Fruit fly (Drosophila melanogaster) whole organism, embryonic: ENCODE results near the gene CG14302.

Source experiments
- Atf3 ChIP-seq: fragments of 200-800 bp; sonication (Bioruptor generic); optimal IDR thresholded peaks from 3 replicates; lab custom pipeline; 2016; ENCODE audit warnings: missing biosample characterization, missing genetic modification characterization
- CG11560 ChIP-seq: fragments of 200-800 bp; sonication (Bioruptor generic); IDR thresholded peaks from 3 replicates; pipeline ENCODE4 v1.3.6; 2022; ENCODE audit warnings: missing biosample characterization, missing genetic modification characterization
- CG13624 ChIP-seq: fragments of 200-800 bp; sonication (Bioruptor generic); optimal IDR thresholded peaks from 2 replicates; lab custom pipeline; 2016; ENCODE audit warnings: missing biosample characterization, missing genetic modification characterization
- CG15269 ChIP-seq: fragments of 200-800 bp; sonication (Bioruptor generic); optimal IDR thresholded peaks from 2 replicates; lab custom pipeline; 2018; ENCODE audit warnings: missing biosample characterization, mild to moderate bottlenecking, missing genetic modification characterization, moderate library complexity
- CG18764 ChIP-seq: fragments of 200-800 bp; sonication (Bioruptor generic); optimal IDR thresholded peaks from 3 replicates; lab custom pipeline; 2016; ENCODE audit warnings: missing biosample characterization, missing genetic modification characterization
- CG42726 ChIP-seq: fragments of 200-800 bp; sonication (Bioruptor generic); IDR thresholded peaks from 2 replicates; pipeline ENCODE4 v1.3.6; 2022; ENCODE audit warnings: missing biosample characterization, missing genetic modification characterization; ENCODE audit not compliant: partially characterized antibody
- CG6175 ChIP-seq: fragments of 200-800 bp; sonication (Bioruptor generic); IDR thresholded peaks from 3 replicates; pipeline ENCODE4 v1.3.6; 2022; ENCODE audit warnings: missing biosample characterization, missing genetic modification characterization
- CG6854 ChIP-seq: fragments of 200-800 bp; sonication (Bioruptor generic); optimal IDR thresholded peaks from 3 replicates; lab custom pipeline; 2017; ENCODE audit warnings: missing biosample characterization, mild to moderate bottlenecking, missing genetic modification characterization
- CG8290 ChIP-seq, 3 experiments: fragments of 200-800 bp; sonication (Bioruptor generic); optimal IDR thresholded peaks; 2 replicates each; lab custom pipeline; 2016 to 2019; ENCODE audit warnings: missing biosample characterization in 3 of 3, missing genetic modification characterization in 3 of 3, mild to moderate bottlenecking in 2 of 3, moderate library complexity in 1 of 3
- D ChIP-seq, 2 experiments: fragments of 200-800 bp in 1 of 2; fragments of >200 bp in 1 of 2; sonication (Bioruptor generic) in 1 of 2; optimal IDR thresholded peaks; 2 replicates in 1 of 2; 3 replicates in 1 of 2; lab custom pipeline; 2017; ENCODE audit warnings: mild to moderate bottlenecking in 1 of 2, missing biosample characterization in 1 of 2, missing genetic modification characterization in 1 of 2, missing genetic modification reagents in 1 of 2
- Deaf1 ChIP-seq: fragments of 200-800 bp; optimal IDR thresholded peaks from 3 replicates; lab custom pipeline; 2019; ENCODE audit warnings: missing biosample characterization, mild to moderate bottlenecking, missing genetic modification characterization, moderate library complexity
- Dll ChIP-seq: fragments of 200-800 bp; sonication (Bioruptor generic); IDR thresholded peaks from 4 replicates; pipeline ENCODE4 v1.3.6; 2022; ENCODE audit warnings: missing biosample characterization, missing genetic modification characterization; ENCODE audit not compliant: partially characterized antibody
- Doc2 ChIP-seq: fragments of 200-800 bp; sonication (Bioruptor generic); IDR thresholded peaks from 2 replicates; pipeline ENCODE4 v1.3.6; 2022; ENCODE audit warnings: missing biosample characterization, missing genetic modification characterization
- Ets65A ChIP-seq: fragments of 200-800 bp; sonication (Bioruptor generic); peaks from one replicate; lab custom pipeline; 2016; ENCODE audit warnings: missing biosample characterization, missing genetic modification characterization
- Fer1 ChIP-seq: fragments of 200-800 bp; sonication (Bioruptor generic); optimal IDR thresholded peaks from 2 replicates; lab custom pipeline; 2017; ENCODE audit warnings: missing biosample characterization, mild to moderate bottlenecking, missing genetic modification characterization
- Hey ChIP-seq: fragments of 200-800 bp; sonication (Bioruptor generic); optimal IDR thresholded peaks from 3 replicates; lab custom pipeline; 2018; ENCODE audit warnings: missing biosample characterization, mild to moderate bottlenecking, missing genetic modification characterization
- MBD-R2 ChIP-seq: fragments of 200-800 bp; sonication (Bioruptor generic); IDR thresholded peaks from 2 replicates; pipeline ENCODE4 v1.3.6; 2022; ENCODE audit warnings: missing biosample characterization, missing genetic modification characterization
- Med ChIP-seq: fragments of 200-800 bp; sonication (Bioruptor generic); peaks from one replicate; lab custom pipeline; 2016; ENCODE audit warnings: missing biosample characterization, missing genetic modification characterization, mild to moderate bottlenecking, inconsistent platforms, moderate library complexity
- Neu2 ChIP-seq: fragments of 200-800 bp; sonication (Bioruptor generic); optimal IDR thresholded peaks from 3 replicates; lab custom pipeline; 2016; ENCODE audit warnings: missing biosample characterization, missing genetic modification characterization, borderline replicate concordance
- Nf-YC ChIP-seq: fragments of 200-800 bp; optimal IDR thresholded peaks from 3 replicates; lab custom pipeline; 2019; ENCODE audit warnings: missing biosample characterization, mild to moderate bottlenecking, missing genetic modification characterization, moderate library complexity
- Trl ChIP-seq, 3 experiments: fragments of >200 bp in 2 of 3; fragments of 200-800 bp in 1 of 3; sonication (Bioruptor generic) in 1 of 3; optimal IDR thresholded peaks; 2 replicates in 1 of 3; 3 replicates in 2 of 3; lab custom pipeline; 2016 to 2017; ENCODE audit warnings: missing biosample characterization in 1 of 3, missing genetic modification characterization in 1 of 3
- abd-A ChIP-seq: fragments of 200-800 bp; sonication (Bioruptor generic); optimal IDR thresholded peaks from 3 replicates; lab custom pipeline; 2019; ENCODE audit warnings: missing biosample characterization, mild to moderate bottlenecking, missing genetic modification characterization, moderate library complexity
- aop ChIP-seq: fragments of 200-800 bp; sonication (Bioruptor generic); IDR thresholded peaks from 2 replicates; pipeline ENCODE4 v1.3.6; 2022; ENCODE audit warnings: missing biosample characterization, missing genetic modification characterization
- ara ChIP-seq: fragments of 200-800 bp; sonication (Bioruptor generic); IDR thresholded peaks from 2 replicates; pipeline ENCODE4 v1.3.6; 2022; ENCODE audit warnings: missing biosample characterization, missing genetic modification characterization
- crc ChIP-seq: fragments of 200-800 bp; sonication (Bioruptor generic); optimal IDR thresholded peaks from 2 replicates; lab custom pipeline; 2016; ENCODE audit warnings: missing biosample characterization, missing genetic modification characterization
- dmrt99B ChIP-seq: fragments of 200-800 bp; sonication (Bioruptor generic); optimal IDR thresholded peaks from 2 replicates; lab custom pipeline; 2018; ENCODE audit warnings: missing biosample characterization, mild to moderate bottlenecking, missing genetic modification characterization, moderate library complexity
- repo ChIP-seq: fragments of 200-800 bp; sonication (Bioruptor generic); optimal IDR thresholded peaks from 2 replicates; lab custom pipeline; 2016; ENCODE audit warnings: missing biosample characterization, missing genetic modification characterization
- sob ChIP-seq: fragments of 200-800 bp; sonication (Bioruptor generic); IDR thresholded peaks from 2 replicates; pipeline ENCODE4 v1.3.6; 2022; ENCODE audit warnings: missing biosample characterization, missing genetic modification characterization
- stwl ChIP-seq: fragments of 200-800 bp; sonication (Bioruptor generic); optimal IDR thresholded peaks from 3 replicates; lab custom pipeline; 2018; ENCODE audit warnings: missing biosample characterization, mild to moderate bottlenecking, missing genetic modification characterization, moderate library complexity
- tgo ChIP-seq: fragments of 200-800 bp; sonication (Bioruptor generic); IDR thresholded peaks from 3 replicates; pipeline ENCODE4 v1.3.6; 2022; ENCODE audit warnings: missing biosample characterization, missing genetic modification characterization
- vfl ChIP-seq: fragments of 200-800 bp; sonication (Bioruptor generic); optimal IDR thresholded peaks from 2 replicates; lab custom pipeline; 2016; ENCODE audit warnings: missing biosample characterization, missing genetic modification characterization

Gene CG14302

dm6 chr3R:18719767-18720341 is 12.6 kb upstream of the CG14302 start (continued):
- TF ChIP-seq CG18764 (peak; percentile 57), Nf-YC (tag; lab: Kevin White, UChicago) (peak; percentile 76), aop (GFP tag; lab: Robert Waterston, UW) (no peak), CG6175 (GFP tag; lab: Robert Waterston, UW) (0 out of 3 replicates have a peak, but pooled peaks have one; percentile 37), Fer1 (GFP tag; lab: Kevin White, UChicago) (peak; percentile 95), tgo (GFP tag; lab: Robert Waterston, UW) (peak; percentile 86), CG8290 (GFP tag; optimal IDR thresholded peaks at IDR 0.05; lab: Kevin White, UChicago) (no peak), CG8290 (tag; optimal IDR thresholded peaks at IDR 0.05; lab: Kevin White, UChicago) (peak in 1 of 2 experiments; percentile 86), Atf3 (GFP tag; lab: Kevin White, UChicago) (peak; percentile 47), Doc2 (GFP tag; lab: Robert Waterston, UW) (peak; percentile 50; the same call in 1 of the 2 replicates), repo (GFP tag; lab: Kevin White, UChicago) (peak; percentile 67), CG15269 (tag; lab: Kevin White, UChicago) (peak; percentile 92), MBD-R2 (GFP tag; lab: Robert Waterston, UW) (peak; percentile 60; the same call in 1 of the 2 replicates), Trl (optimal IDR thresholded peaks at IDR 0.05; lab: Kevin White, UChicago) (no peak), Trl (GFP tag; optimal IDR thresholded peaks at IDR 0.05; lab: Kevin White, UChicago) (peak; percentile 71), CG11560 (peak; percentile 71), Deaf1 (tag; lab: Kevin White, UChicago) (peak; percentile 66), CG6854 (peak; percentile 86), sob (GFP tag; lab: Robert Waterston, UW) (peak; percentile 83), CG13624 (GFP tag; lab: Kevin White, UChicago) (peak; percentile 83)

DNA sequence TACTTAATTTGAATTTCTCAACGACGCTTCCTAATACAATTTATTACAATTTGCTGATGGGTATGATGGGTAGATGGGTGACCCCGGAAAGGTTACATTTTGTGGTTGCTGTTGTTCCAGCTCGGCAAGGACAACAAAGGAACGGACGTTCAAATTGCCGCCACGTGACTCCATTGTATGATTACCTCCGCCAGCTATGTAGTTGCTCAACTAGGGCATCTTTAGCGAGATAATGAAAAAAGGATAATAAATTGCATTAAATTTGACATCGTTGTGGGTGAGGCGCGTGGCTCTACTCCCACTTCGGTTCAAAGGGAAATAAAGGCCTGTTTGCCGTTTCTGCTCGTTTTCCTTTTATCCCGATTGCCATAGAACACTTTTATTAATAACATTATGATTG is 11.1 kb upstream of the CG14302 start:
- TF ChIP-seq Med (peak; percentile 5), CG8290 (GFP tag; optimal IDR thresholded peaks at IDR 0.05; lab: Kevin White, UChicago) (no peak), CG8290 (tag; optimal IDR thresholded peaks at IDR 0.05; lab: Kevin White, UChicago) (no peak), abd-A (tag; lab: Kevin White, UChicago) (peak; percentile 57), Hey (tag; lab: Kevin White, UChicago) (peak; percentile 96), ara (GFP tag; lab: Robert Waterston, UW) (no peak), D (optimal IDR thresholded peaks at IDR 0.05; lab: Kevin White, UChicago) (no peak), D (GFP tag; optimal IDR thresholded peaks at IDR 0.05; lab: Kevin White, UChicago) (peak; percentile 2)

DNA sequence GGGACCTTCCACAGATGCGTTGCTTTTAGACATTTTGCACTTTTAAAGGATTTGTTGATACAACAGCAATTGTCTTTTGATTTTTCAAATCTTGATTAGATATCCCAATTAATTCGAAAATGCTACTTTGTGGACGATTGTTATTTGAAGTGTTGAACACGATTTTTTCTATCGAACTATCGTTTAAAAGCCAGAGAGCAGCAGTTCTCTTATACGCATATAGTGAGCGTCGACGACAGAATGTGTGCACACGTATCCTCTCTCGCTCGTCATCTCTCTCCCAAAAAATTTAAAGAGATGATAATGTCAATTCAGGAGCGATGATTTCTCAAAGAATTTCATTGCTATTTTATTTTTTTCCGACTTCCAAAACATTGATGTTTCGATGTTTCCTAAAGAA is 10.0 kb upstream of the CG14302 start, which contains the start of gene CG34283:
CG34283 (minus strand) TSS at position 101 of the 400 bp plus-strand sequence.
- no peak for TF ChIP-seq CG42726 (GFP tag; lab: Robert Waterston, UW)
- peak; percentile 34; the same call in 1 of the 4 replicates for TF ChIP-seq Dll (GFP tag; lab: Robert Waterston, UW)
- TF ChIP-seq stwl (tag; lab: Kevin White, UChicago) = peak; percentile 43
- TF ChIP-seq dmrt99B (tag; lab: Kevin White, UChicago) = no peak
- no peak for TF ChIP-seq crc (GFP tag; lab: Kevin White, UChicago)
- peak in 1 of 2 experiments; percentile 47 for TF ChIP-seq Trl (optimal IDR thresholded peaks at IDR 0.05; lab: Kevin White, UChicago)
- TF ChIP-seq Trl (GFP tag; optimal IDR thresholded peaks at IDR 0.05; lab: Kevin White, UChicago) = no peak
- TF ChIP-seq Neu2 (GFP tag; lab: Kevin White, UChicago) = peak; percentile 41

- TF ChIP-seq Ets65A (peak; percentile 20), vfl (GFP tag; lab: Kevin White, UChicago) (no peak)
Observed at dm6 chr3R:18726334-18726733, 6.1 kb upstream of the CG14302 start, which contains the start of gene CG7714. Gene CG7714, minus strand, starts transcription at chr3R:18726434.
